Fruit fly (Drosophila melanogaster) whole organism, prepupa: ENCODE results near the gene GstD8.

Experiments used
- CG10669 ChIP-seq: fragments of 200-800 bp; sonication (Bioruptor generic); optimal IDR thresholded peaks from 3 replicates; lab custom pipeline; 2018; ENCODE audit warnings: missing biosample characterization, mild to moderate bottlenecking, missing genetic modification characterization, moderate library complexity
- CG11762 ChIP-seq: fragments of 200-800 bp; sonication (Bioruptor generic); optimal IDR thresholded peaks from 3 replicates; lab custom pipeline; 2016; ENCODE audit warnings: missing biosample characterization, missing genetic modification characterization; ENCODE audit not compliant: insufficient read depth
- CG16779 ChIP-seq: fragments of 200-800 bp; sonication (Bioruptor generic); optimal IDR thresholded peaks from 3 replicates; lab custom pipeline; 2017; ENCODE audit warnings: missing biosample characterization, mild to moderate bottlenecking, missing genetic modification characterization
- CG31627 ChIP-seq: fragments of 200-800 bp; sonication (Bioruptor generic); optimal IDR thresholded peaks from 3 replicates; lab custom pipeline; 2016; ENCODE audit warnings: missing biosample characterization, missing genetic modification characterization
- CG32006 ChIP-seq: fragments of 200-800 bp; sonication (Bioruptor generic); optimal IDR thresholded peaks from 3 replicates; lab custom pipeline; 2017; ENCODE audit warnings: missing biosample characterization, mild to moderate bottlenecking, missing genetic modification characterization
- CG6163 ChIP-seq: fragments of 200-800 bp; sonication (Bioruptor generic); IDR thresholded peaks from 3 replicates; pipeline ENCODE4 v1.3.6; 2022; ENCODE audit warnings: missing biosample characterization, missing genetic modification characterization
- CG6792 ChIP-seq: fragments of 200-800 bp; sonication (Bioruptor generic); optimal IDR thresholded peaks from 3 replicates; lab custom pipeline; 2016; ENCODE audit warnings: missing biosample characterization, missing genetic modification characterization
- CG6808 ChIP-seq: fragments of 200-800 bp; sonication (Bioruptor generic); optimal IDR thresholded peaks from 3 replicates; lab custom pipeline; 2017; ENCODE audit warnings: missing biosample characterization, missing genetic modification characterization, mild to moderate bottlenecking, moderate library complexity, missing genetic modification reagents
- CG6854 ChIP-seq: fragments of 200-800 bp; sonication (Bioruptor generic); optimal IDR thresholded peaks from 2 replicates; lab custom pipeline; 2017; ENCODE audit warnings: missing biosample characterization, mild to moderate bottlenecking, missing genetic modification characterization
- CG8319 ChIP-seq: fragments of 200-800 bp; sonication (Bioruptor generic); optimal IDR thresholded peaks from 3 replicates; lab custom pipeline; 2016; ENCODE audit warnings: missing biosample characterization, missing genetic modification characterization
- CG9139 ChIP-seq: fragments of 200-800 bp; sonication (Bioruptor generic); optimal IDR thresholded peaks from 3 replicates; lab custom pipeline; 2017; ENCODE audit warnings: missing biosample characterization, mild to moderate bottlenecking, missing genetic modification characterization
- Eip78C ChIP-seq: fragments of 200-800 bp; sonication (Bioruptor generic); peaks from one replicate; lab custom pipeline; 2016; ENCODE audit warnings: missing biosample characterization, missing genetic modification characterization
- Ets21C ChIP-seq: fragments of 200-800 bp; sonication (Bioruptor generic); optimal IDR thresholded peaks from 3 replicates; lab custom pipeline; 2016; ENCODE audit warnings: missing biosample characterization, missing genetic modification characterization
- Ets96B ChIP-seq: fragments of 200-800 bp; optimal IDR thresholded peaks from 2 replicates; lab custom pipeline; 2019; ENCODE audit warnings: missing biosample characterization, mild to moderate bottlenecking, missing genetic modification characterization, moderate library complexity
- Hr38 ChIP-seq: sonication (Bioruptor generic); optimal IDR thresholded peaks from 2 replicates; lab custom pipeline; 2016; ENCODE audit warnings: missing biosample characterization, missing genetic modification characterization
- Lpt ChIP-seq: fragments of 200-800 bp; sonication (Bioruptor generic); optimal IDR thresholded peaks from 3 replicates; lab custom pipeline; 2016; ENCODE audit warnings: missing biosample characterization, missing genetic modification characterization
- Met ChIP-seq: fragments of 200-800 bp; sonication (Bioruptor generic); optimal IDR thresholded peaks from 3 replicates; lab custom pipeline; 2016; ENCODE audit warnings: missing biosample characterization, missing genetic modification characterization
- Smox ChIP-seq: fragments of 200-800 bp; sonication (Bioruptor generic); optimal IDR thresholded peaks from 3 replicates; lab custom pipeline; 2016; ENCODE audit warnings: missing biosample characterization, missing genetic modification characterization
- Sox102F ChIP-seq: fragments of 200-800 bp; sonication (Bioruptor generic); optimal IDR thresholded peaks from 2 replicates; lab custom pipeline; 2016; ENCODE audit warnings: missing biosample characterization, mild to moderate bottlenecking, missing genetic modification characterization
- dac ChIP-seq: fragments of 200-800 bp; sonication (Bioruptor generic); optimal IDR thresholded peaks from 2 replicates; lab custom pipeline; 2017; ENCODE audit warnings: missing biosample characterization, mild to moderate bottlenecking, missing genetic modification characterization
- dsx ChIP-seq: fragments of 200-800 bp; optimal IDR thresholded peaks from 3 replicates; lab custom pipeline; 2019; ENCODE audit warnings: missing biosample characterization, mild to moderate bottlenecking, missing genetic modification characterization, moderate library complexity; ENCODE audit not compliant: poor library complexity, severe bottlenecking
- eg ChIP-seq: fragments of 200-800 bp; sonication (Bioruptor generic); IDR thresholded peaks from 3 replicates; pipeline ENCODE4 v1.3.6; 2022; ENCODE audit warnings: missing biosample characterization, missing genetic modification characterization
- fd85E ChIP-seq: fragments of 200-800 bp; sonication (Bioruptor generic); optimal IDR thresholded peaks from 3 replicates; lab custom pipeline; 2016; ENCODE audit warnings: missing biosample characterization, missing genetic modification characterization
- fkh ChIP-seq: fragments of 200-800 bp; sonication (Bioruptor generic); optimal IDR thresholded peaks from 3 replicates; lab custom pipeline; 2017; ENCODE audit warnings: missing biosample characterization, mild to moderate bottlenecking, missing genetic modification characterization, moderate library complexity
- lz ChIP-seq: fragments of 200-800 bp; sonication (Bioruptor generic); optimal IDR thresholded peaks from 3 replicates; lab custom pipeline; 2016; ENCODE audit warnings: missing biosample characterization, missing genetic modification characterization
- net ChIP-seq: fragments of 200-800 bp; sonication (Bioruptor generic); optimal IDR thresholded peaks from 3 replicates; lab custom pipeline; 2016; ENCODE audit warnings: missing biosample characterization, missing genetic modification characterization
- salr ChIP-seq, 2 experiments: fragments of 200-800 bp; sonication (Bioruptor generic); optimal IDR thresholded peaks; 3 replicates each; lab custom pipeline; 2016 to 2018; ENCODE audit warnings: missing biosample characterization in 2 of 2, missing genetic modification characterization in 2 of 2, mild to moderate bottlenecking in 1 of 2
- ss ChIP-seq, 2 experiments: fragments of 200-800 bp; sonication (Bioruptor generic); optimal IDR thresholded peaks; 2 replicates in 1 of 2; 3 replicates in 1 of 2; lab custom pipeline; 2017 to 2018; ENCODE audit warnings: mild to moderate bottlenecking in 2 of 2, missing biosample characterization in 2 of 2, missing genetic modification characterization in 2 of 2, moderate library complexity in 1 of 2

The GstD8 gene

dm6 chr3R:12381130-12381700 is 1.4 kb downstream of the GstD8 start (continued):
- TF ChIP-seq Sox102F (GFP tag; lab: Kevin White, UChicago) (no peak), CG6792 (GFP tag; lab: Kevin White, UChicago) (no peak), fd85E (no peak), CG16779 (tag; lab: Kevin White, UChicago) (no peak), salr (GFP tag; optimal IDR thresholded peaks at IDR 0.05; lab: Kevin White, UChicago) (no peak), ss (GFP tag; optimal IDR thresholded peaks at IDR 0.05; lab: Kevin White, UChicago) (no peak), CG9139 (no peak), CG6854 (no peak), Ets96B (no peak), CG11762 (GFP tag; lab: Kevin White, UChicago) (no peak), CG6163 (GFP tag; lab: Robert Waterston, UW) (peak; percentile 77), Hr38 (GFP tag; lab: Kevin White, UChicago) (no peak), CG8319 (GFP tag; lab: Kevin White, UChicago) (no peak), Met (no peak), Ets21C (GFP tag; lab: Kevin White, UChicago) (no peak), eg (GFP tag; lab: Robert Waterston, UW) (peak; percentile 54), net (GFP tag; lab: Kevin White, UChicago) (peak; percentile 3), dsx (no peak), lz (no peak), CG32006 (GFP tag; lab: Kevin White, UChicago) (peak; percentile 78)

dm6 chr3R:12382563-12382962 is 2.8 kb downstream of the GstD8 start, which contains the start of gene CG10035:
CG10035 (minus strand) TSS chr3R:12382691.
- no peak for TF ChIP-seq CG8319 (GFP tag; lab: Kevin White, UChicago)
- TF ChIP-seq CG32006 (GFP tag; lab: Kevin White, UChicago) = no peak
- no peak for TF ChIP-seq Ets21C (GFP tag; lab: Kevin White, UChicago)
- TF ChIP-seq dac (GFP tag; lab: Kevin White, UChicago) = no peak

- TF ChIP-seq CG6854 = no peak
Observed at dm6 chr3R:12383036-12383435, 3.2 kb downstream of the GstD8 start, which contains the start of gene GstD11. GstD11 (plus strand) TSS chr3R:12383336.

- TF ChIP-seq Eip78C (GFP tag; lab: Kevin White, UChicago) = peak; percentile 71
- no peak for TF ChIP-seq CG31627 (GFP tag; lab: Kevin White, UChicago)
- peak; percentile 73 for TF ChIP-seq fkh
- TF ChIP-seq, all 60 proteins: peak for 2
Observed at dm6 chr3R:12383784-12384183, 4.0 kb downstream of the GstD8 start.

- TF ChIP-seq CG6808 (GFP tag; lab: Kevin White, UChicago) (no peak), eg (GFP tag; lab: Robert Waterston, UW) (0 out of 3 replicates have a peak, but pooled peaks have one; percentile 18), Lpt (GFP tag; lab: Kevin White, UChicago) (peak; percentile 24)
Observed at dm6 chr3R:12384274-12384673, 4.5 kb downstream of the GstD8 start.

- TF ChIP-seq fkh = no peak
Observed at dm6 chr3R:12385949-12386348, 6.1 kb downstream of the GstD8 start, which contains the start of gene Sol1. Sol1 (plus strand) TSS chr3R:12386249.

- no peak for TF ChIP-seq net (GFP tag; lab: Kevin White, UChicago)
- no peak for TF ChIP-seq CG10669
- TF ChIP-seq Smox (GFP tag; lab: Kevin White, UChicago) = no peak
- TF ChIP-seq CG31627 (GFP tag; lab: Kevin White, UChicago) = no peak
- no peak for TF ChIP-seq Ets96B
- TF ChIP-seq CG32006 (GFP tag; lab: Kevin White, UChicago) = no peak
Observed at dm6 chr3R:12386965-12387364, 7.2 kb downstream of the GstD8 start, which contains the start of gene CG33098. CG33098 (plus strand) TSS chr3R:12387188.
